Worm (Caenorhabditis elegans): ENCODE data around the gene T24E12.3.

T24E12.3 gene

ce11 chrII:3795323-3795722 is 19.5 kb downstream of the T24E12.3 start, which contains the start of gene Y8A9A.2:
Gene Y8A9A.2 (plus strand): TSS chrII:3795623.
- TF ChIP-seq pqm-1 (tag; optimal IDR thresholded peaks at IDR 0.05) (no peak), fkh-10 (GFP tag; optimal IDR thresholded peaks at IDR 0.05) (no peak), che-1 (tag; optimal IDR thresholded peaks at IDR 0.05) (no peak), ceh-18 (tag; optimal IDR thresholded peaks at IDR 0.05) (no peak), dmd-4 (tag; optimal IDR thresholded peaks at IDR 0.05; ENCODE audit: borderline replicate concordance) (no peak), pat-9 (tag; optimal IDR thresholded peaks at IDR 0.05) (no peak), ceh-6 (GFP tag; optimal IDR thresholded peaks at IDR 0.05) (no peak), ceh-14 (tag; optimal IDR thresholded peaks at IDR 0.05) (no peak), pag-3 (tag; optimal IDR thresholded peaks at IDR 0.05; ENCODE audit: borderline replicate concordance) (no peak), syd-9 (tag; optimal IDR thresholded peaks at IDR 0.05) (no peak), tbx-7 (tag; optimal IDR thresholded peaks at IDR 0.05) (no peak), K02D7.2 (tag; optimal IDR thresholded peaks at IDR 0.05) (no peak), hlh-13 (GFP tag; optimal IDR thresholded peaks at IDR 0.05) (no peak), lim-6 (tag; optimal IDR thresholded peaks at IDR 0.05) (no peak), ets-4 (tag; optimal IDR thresholded peaks at IDR 0.05) (no peak), pros-1 (tag; optimal IDR thresholded peaks at IDR 0.05) (no peak), odd-2 (tag; optimal IDR thresholded peaks at IDR 0.05) (no peak), hlh-6 (tag; optimal IDR thresholded peaks at IDR 0.05) (no peak), gmeb-2 (tag; optimal IDR thresholded peaks at IDR 0.05) (no peak)

ce11 chrII:3803219-3803618 is 27.4 kb downstream of the T24E12.3 start, which contains the start of gene ins-32:
Gene ins-32 (minus strand): TSS chrII:3803319.
- TF ChIP-seq ahr-1 (tag; optimal IDR thresholded peaks at IDR 0.05) (no peak), pat-9 (tag; optimal IDR thresholded peaks at IDR 0.05) (no peak), madf-2 (tag; optimal IDR thresholded peaks at IDR 0.05) (no peak), K09A11.1 (tag; optimal IDR thresholded peaks at IDR 0.05; ENCODE audit: insufficient read depth) (no peak), sox-4 (tag; optimal IDR thresholded peaks at IDR 0.05) (no peak), ceh-9 (tag; optimal IDR thresholded peaks at IDR 0.05) (no peak), C38D4.7 (GFP tag; optimal IDR thresholded peaks at IDR 0.05) (no peak), hlh-8 (tag; optimal IDR thresholded peaks at IDR 0.05) (no peak), unc-86 (tag; optimal IDR thresholded peaks at IDR 0.05) (no peak), lim-6 (tag; optimal IDR thresholded peaks at IDR 0.05) (no peak)

- no peak for TF ChIP-seq ceh-34 (tag; optimal IDR thresholded peaks at IDR 0.05)
- TF ChIP-seq hlh-8 (tag; optimal IDR thresholded peaks at IDR 0.05), result no peak
- no peak for TF ChIP-seq odd-2 (tag; optimal IDR thresholded peaks at IDR 0.05)
- TF ChIP-seq lim-6 (tag; optimal IDR thresholded peaks at IDR 0.05), result no peak
- no peak for TF ChIP-seq hlh-30 (tag; optimal IDR thresholded peaks at IDR 0.05; ENCODE audit: insufficient read depth)
- no peak for TF ChIP-seq zip-5 (tag; optimal IDR thresholded peaks at IDR 0.05)
- TF ChIP-seq elt-2 (tag; optimal IDR thresholded peaks at IDR 0.05), result no peak
- no peak for TF ChIP-seq pha-2 (tag; optimal IDR thresholded peaks at IDR 0.05)
- no peak for TF ChIP-seq ceh-48 (tag; optimal IDR thresholded peaks at IDR 0.05)
- no peak for TF ChIP-seq ama-1 (optimal IDR thresholded peaks at IDR 0.05)
- no peak for TF ChIP-seq ceh-18 (tag; optimal IDR thresholded peaks at IDR 0.05)
- TF ChIP-seq pag-3 (tag; optimal IDR thresholded peaks at IDR 0.05; ENCODE audit: borderline replicate concordance), result no peak
Measured at ce11 chrII:3805518-3805917, 29.7 kb downstream of the T24E12.3 start.

- TF ChIP-seq madf-2 (tag; optimal IDR thresholded peaks at IDR 0.05) (no peak), ahr-1 (tag; optimal IDR thresholded peaks at IDR 0.05) (no peak), Y22D7AL.16 (tag; optimal IDR thresholded peaks at IDR 0.05) (no peak), syd-9 (tag; optimal IDR thresholded peaks at IDR 0.05) (no peak)
Measured at ce11 chrII:3806964-3807363, 31.1 kb downstream of the T24E12.3 start, which contains the start of gene F54D10.4. Gene F54D10.4 (minus strand): TSS chrII:3807064.

ce11 chrII:3808104-3808503 is 32.3 kb downstream of the T24E12.3 start, which contains the start of gene F54D10.5:
Gene F54D10.5 (minus strand): TSS chrII:3808177.
- TF ChIP-seq K02D7.2 (tag; optimal IDR thresholded peaks at IDR 0.05), result peak; percentile 45
- peak; percentile 74 for TF ChIP-seq tbx-2 (tag; optimal IDR thresholded peaks at IDR 0.05)
- TF ChIP-seq ceh-18 (tag; optimal IDR thresholded peaks at IDR 0.05), result peak; percentile 32
- TF ChIP-seq pax-1 (tag; optimal IDR thresholded peaks at IDR 0.05), result peak; percentile 30
- TF ChIP-seq dve-1 (tag; optimal IDR thresholded peaks at IDR 0.05), result no peak
- TF ChIP-seq ttx-3 (tag; optimal IDR thresholded peaks at IDR 0.05), result peak; percentile 36
- TF ChIP-seq K09A11.1 (tag; optimal IDR thresholded peaks at IDR 0.05; ENCODE audit: insufficient read depth), result peak; percentile 32
- TF ChIP-seq elt-2 (tag; optimal IDR thresholded peaks at IDR 0.05), result peak; percentile 78
- TF ChIP-seq odd-2 (tag; optimal IDR thresholded peaks at IDR 0.05), result no peak
- TF ChIP-seq unc-42 (tag; optimal IDR thresholded peaks at IDR 0.05), result peak; percentile 6
- TF ChIP-seq ceh-31 (tag; optimal IDR thresholded peaks at IDR 0.05), result peak; percentile 53
- TF ChIP-seq nfya-1 (tag; optimal IDR thresholded peaks at IDR 0.05), result peak; percentile 70
- TF ChIP-seq unc-86 (tag; optimal IDR thresholded peaks at IDR 0.05), result peak; percentile 45
- no peak for TF ChIP-seq hlh-8 (tag; optimal IDR thresholded peaks at IDR 0.05)
- peak; percentile 4 for TF ChIP-seq sox-4 (tag; optimal IDR thresholded peaks at IDR 0.05)

Measured in whole organism, late embryonic.